Worm (Caenorhabditis elegans) whole organism, late embryonic: ENCODE data around the gene evl-14.

Experiments used
- K02D7.2 ChIP-seq: sonication (generic microtip); optimal IDR thresholded peaks from 2 replicates; lab custom pipeline; 2017; ENCODE audit warnings: mild to moderate bottlenecking, missing genetic modification characterization, missing compliant biosample characterization
- K09A11.1 ChIP-seq: sonication (generic microtip); optimal IDR thresholded peaks from 2 replicates; lab custom pipeline; 2017; ENCODE audit warnings: antibody characterized with exemption, mild to moderate bottlenecking, missing genetic modification characterization, missing compliant biosample characterization; ENCODE audit not compliant: insufficient read depth
- T23F11.4 ChIP-seq: fragments of 200-800 bp; sonication (Bioruptor generic); optimal IDR thresholded peaks from 2 replicates; lab custom pipeline; 2018; ENCODE audit warnings: mild to moderate bottlenecking, missing genetic modification characterization, missing compliant biosample characterization
- Y22D7AL.16 ChIP-seq: sonication (generic microtip); optimal IDR thresholded peaks from 2 replicates; lab custom pipeline; 2016; ENCODE audit warnings: missing genetic modification characterization, missing compliant biosample characterization
- ama-1 ChIP-seq: fragments of 150-350 bp; optimal IDR thresholded peaks from 2 replicates; lab custom pipeline; 2014
- ceh-18 ChIP-seq: sonication (generic microtip); optimal IDR thresholded peaks from 2 replicates; lab custom pipeline; 2016; ENCODE audit warnings: missing genetic modification characterization, missing compliant biosample characterization
- ceh-2 ChIP-seq: sonication (generic microtip); optimal IDR thresholded peaks from 2 replicates; lab custom pipeline; 2016; ENCODE audit warnings: missing genotype, missing genetic modification characterization, missing compliant biosample characterization
- ceh-30 ChIP-seq: fragments of 150-350 bp; optimal IDR thresholded peaks from 2 replicates; lab custom pipeline; 2014; ENCODE audit warnings: missing biosample characterization, missing genetic modification characterization
- ceh-34 ChIP-seq: sonication (generic microtip); optimal IDR thresholded peaks from 2 replicates; lab custom pipeline; 2016; ENCODE audit warnings: mild to moderate bottlenecking, missing genetic modification characterization, missing compliant biosample characterization
- ceh-45 ChIP-seq: fragments of 200-800 bp; sonication (Bioruptor generic); IDR thresholded peaks from 2 replicates; pipeline ENCODE4 v1.3.6; 2022; ENCODE audit warnings: missing genetic modification reagents, missing genetic modification characterization, missing compliant biosample characterization
- ceh-48 ChIP-seq: sonication (generic microtip); optimal IDR thresholded peaks from 2 replicates; lab custom pipeline; 2016; ENCODE audit warnings: missing genetic modification characterization, inconsistent platforms, missing compliant biosample characterization
- ceh-9 ChIP-seq: sonication (generic microtip); optimal IDR thresholded peaks from 2 replicates; lab custom pipeline; 2016; ENCODE audit warnings: mild to moderate bottlenecking, missing genetic modification characterization, inconsistent platforms, missing compliant biosample characterization
- che-1 ChIP-seq: sonication (generic microtip); optimal IDR thresholded peaks from 2 replicates; lab custom pipeline; 2016; ENCODE audit warnings: mild to moderate bottlenecking, missing genetic modification characterization, missing compliant biosample characterization
- dve-1 ChIP-seq: sonication (generic microtip); optimal IDR thresholded peaks from 2 replicates; lab custom pipeline; 2017; ENCODE audit warnings: antibody characterized with exemption, mild to moderate bottlenecking, missing genetic modification characterization, missing compliant biosample characterization
- fkh-10 ChIP-seq: fragments of 150-350 bp; optimal IDR thresholded peaks from 2 replicates; lab custom pipeline; 2014; ENCODE audit warnings: missing biosample characterization, missing genetic modification reagents, missing genetic modification characterization
- gmeb-2 ChIP-seq: sonication (generic microtip); optimal IDR thresholded peaks from 2 replicates; lab custom pipeline; 2016; ENCODE audit warnings: missing genetic modification characterization, inconsistent platforms, missing compliant biosample characterization
- hlh-15 ChIP-seq: sonication (generic microtip); optimal IDR thresholded peaks from 2 replicates; lab custom pipeline; 2016; ENCODE audit warnings: missing genetic modification characterization, missing compliant biosample characterization
- hlh-8 ChIP-seq: sonication (generic microtip); optimal IDR thresholded peaks from 2 replicates; lab custom pipeline; 2016; ENCODE audit warnings: missing genotype, missing genetic modification characterization, missing compliant biosample characterization
- mec-3 ChIP-seq: sonication (generic microtip); optimal IDR thresholded peaks from 2 replicates; lab custom pipeline; 2016; ENCODE audit warnings: borderline replicate concordance, missing genetic modification characterization, missing compliant biosample characterization
- nfya-1 ChIP-seq: sonication (generic microtip); optimal IDR thresholded peaks from 2 replicates; lab custom pipeline; 2017; ENCODE audit warnings: missing genetic modification characterization, mild to moderate bottlenecking, missing compliant biosample characterization, antibody characterized with exemption, moderate library complexity
- pat-9 ChIP-seq: fragments of 200-800 bp; sonication (Bioruptor generic); optimal IDR thresholded peaks from 2 replicates; lab custom pipeline; 2018; ENCODE audit warnings: mild to moderate bottlenecking, missing genetic modification characterization, moderate library complexity, missing compliant biosample characterization
- pros-1 ChIP-seq: fragments of 150-350 bp; optimal IDR thresholded peaks from 2 replicates; lab custom pipeline; 2014; ENCODE audit warnings: missing biosample characterization, missing genetic modification reagents, missing genetic modification characterization
- ref-2 ChIP-seq: sonication (generic microtip); optimal IDR thresholded peaks from 2 replicates; lab custom pipeline; 2016; ENCODE audit warnings: missing genetic modification characterization, missing compliant biosample characterization
- rnt-1 ChIP-seq: sonication (generic microtip); optimal IDR thresholded peaks from 2 replicates; lab custom pipeline; 2016; ENCODE audit warnings: missing genetic modification characterization, missing compliant biosample characterization
- syd-9 ChIP-seq: sonication (generic microtip); optimal IDR thresholded peaks from 2 replicates; lab custom pipeline; 2016; ENCODE audit warnings: mild to moderate bottlenecking, missing genetic modification characterization, moderate library complexity, missing compliant biosample characterization
- tbx-2 ChIP-seq: sonication (generic microtip); optimal IDR thresholded peaks from 2 replicates; lab custom pipeline; 2016; ENCODE audit warnings: missing genetic modification characterization, missing compliant biosample characterization
- tbx-7 ChIP-seq: sonication (generic microtip); optimal IDR thresholded peaks from 2 replicates; lab custom pipeline; 2016; ENCODE audit warnings: missing genotype, missing genetic modification characterization, missing compliant biosample characterization
- ttx-3 ChIP-seq: sonication (generic microtip); optimal IDR thresholded peaks from 2 replicates; lab custom pipeline; 2016; ENCODE audit warnings: missing genetic modification reagents, missing genetic modification characterization, missing compliant biosample characterization
- unc-3 ChIP-seq, 2 experiments: fragments of 200-800 bp in 1 of 2; sonication (Bioruptor generic) in 1 of 2; sonication (generic microtip) in 1 of 2; conservative IDR thresholded peaks in 1 of 2; optimal IDR thresholded peaks in 1 of 2; 2 replicates each; pipeline versions ENCODE4 v1.3.6 to Lab custom; 2016 to 2022; ENCODE audit warnings: missing compliant biosample characterization in 2 of 2, missing genetic modification characterization in 2 of 2, missing genetic modification reagents in 1 of 2
- unc-55 ChIP-seq: sonication (generic microtip); optimal IDR thresholded peaks from 2 replicates; lab custom pipeline; 2017; ENCODE audit warnings: missing biosample characterization, missing genetic modification reagents, missing genetic modification characterization
- unc-86 ChIP-seq: sonication (generic microtip); optimal IDR thresholded peaks from 2 replicates; lab custom pipeline; 2016; ENCODE audit warnings: missing genetic modification characterization, missing compliant biosample characterization
- zip-5 ChIP-seq: sonication (generic microtip); optimal IDR thresholded peaks from 2 replicates; lab custom pipeline; 2016; ENCODE audit warnings: missing genetic modification characterization, missing compliant biosample characterization
- ztf-16 ChIP-seq: sonication (generic microtip); optimal IDR thresholded peaks from 2 replicates; lab custom pipeline; 2017; ENCODE audit warnings: missing genetic modification characterization, missing compliant biosample characterization

The evl-14 gene

DNA sequence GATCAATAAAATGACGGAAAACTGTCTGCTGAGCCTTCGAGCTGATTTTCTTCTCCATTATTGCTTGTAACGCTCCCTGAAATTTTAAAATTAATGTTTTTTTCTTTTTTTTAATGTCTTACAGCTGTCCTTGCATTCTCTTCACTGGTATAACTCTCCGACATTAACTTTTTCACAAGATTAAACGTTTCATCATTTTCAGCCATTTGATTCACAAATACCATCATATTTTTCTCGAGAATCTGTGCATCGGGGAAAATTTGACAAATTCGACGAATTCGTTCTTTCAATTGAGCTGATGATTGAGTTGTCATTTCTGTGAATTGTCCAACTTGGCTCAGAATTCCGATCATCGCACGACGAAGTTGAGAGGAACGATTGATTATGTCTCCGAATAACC, 3.6 kb downstream of the evl-14 start:
- TF ChIP-seq K09A11.1 (no peak), ceh-18 (tag; lab: Kevin White, UChicago) (no peak), hlh-8 (tag; lab: Kevin White, UChicago) (no peak), syd-9 (tag; lab: Kevin White, UChicago) (no peak), hlh-15 (no peak), ceh-34 (tag; lab: Kevin White, UChicago) (no peak), dve-1 (tag; lab: Kevin White, UChicago) (no peak)

DNA sequence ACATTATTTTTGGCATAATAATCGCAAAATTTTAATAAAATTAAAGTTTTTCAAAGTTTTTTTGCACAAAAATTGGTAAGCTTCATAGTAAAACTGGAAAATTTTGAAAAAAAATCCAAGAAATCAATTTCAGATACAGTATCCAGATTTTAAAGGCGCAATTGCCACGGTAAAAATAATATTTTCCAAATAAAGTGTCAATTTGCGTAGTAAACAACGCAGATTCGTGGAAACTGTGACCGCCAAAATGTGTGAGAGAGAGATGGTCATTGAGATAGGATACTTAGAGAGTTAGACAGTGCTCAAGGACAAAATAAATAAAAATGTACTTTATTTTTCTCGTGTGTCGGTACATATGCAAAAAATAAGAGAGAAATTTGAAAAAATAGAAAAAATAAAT, 10.1 kb downstream of the evl-14 start:
- TF ChIP-seq unc-86 (tag; lab: Kevin White, UChicago) (no peak), ceh-9 (tag; lab: Kevin White, UChicago) (no peak), mec-3 (tag; lab: Kevin White, UChicago) (no peak), ceh-18 (tag; lab: Kevin White, UChicago) (no peak), ama-1 (lab: Kevin White, UChicago) (no peak), ceh-34 (tag; lab: Kevin White, UChicago) (no peak), unc-3 (GFP tag; conservative IDR thresholded peaks at IDR 0.05; lab: Robert Waterston, UW) (no peak), unc-3 (tag; optimal IDR thresholded peaks at IDR 0.05; lab: Kevin White, UChicago) (no peak), ztf-16 (tag; lab: Kevin White, UChicago) (no peak), gmeb-2 (tag; lab: Kevin White, UChicago) (no peak), Y22D7AL.16 (tag; lab: Kevin White, UChicago) (no peak)
- TF ChIP-seq, all 69 proteins: peak for 0

DNA sequence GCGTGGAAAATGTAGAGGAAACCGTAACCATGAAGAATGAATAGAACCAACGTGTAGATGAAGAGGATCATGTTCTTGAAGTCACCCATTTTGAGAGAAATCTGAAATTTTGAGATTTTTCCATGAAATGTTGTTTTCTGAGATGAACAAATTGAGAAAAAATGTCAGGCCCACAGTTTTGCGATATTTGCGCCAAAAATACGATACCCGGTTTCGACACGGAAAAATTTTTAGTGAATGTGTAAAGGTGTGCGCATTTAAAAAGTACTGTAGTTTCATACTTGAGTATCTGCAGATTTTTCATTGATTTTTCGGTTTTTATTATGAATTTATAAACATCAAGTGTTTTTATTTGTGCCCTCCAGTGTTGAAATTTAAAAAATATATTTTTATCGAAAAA, 10.6 kb downstream of the evl-14 start, which contains the start of gene R10E4.9:
R10E4.9 (minus strand) TSS at position 101 of the 400 bp plus-strand sequence.
- TF ChIP-seq fkh-10 (GFP tag; lab: Kevin White, UChicago) (no peak), ceh-2 (no peak), ref-2 (tag; lab: Kevin White, UChicago) (no peak), tbx-7 (tag; lab: Kevin White, UChicago) (no peak), unc-3 (GFP tag; conservative IDR thresholded peaks at IDR 0.05; lab: Robert Waterston, UW) (no peak), unc-3 (tag; optimal IDR thresholded peaks at IDR 0.05; lab: Kevin White, UChicago) (no peak), unc-55 (no peak), K02D7.2 (no peak), che-1 (tag; lab: Kevin White, UChicago) (no peak), pat-9 (no peak)

DNA sequence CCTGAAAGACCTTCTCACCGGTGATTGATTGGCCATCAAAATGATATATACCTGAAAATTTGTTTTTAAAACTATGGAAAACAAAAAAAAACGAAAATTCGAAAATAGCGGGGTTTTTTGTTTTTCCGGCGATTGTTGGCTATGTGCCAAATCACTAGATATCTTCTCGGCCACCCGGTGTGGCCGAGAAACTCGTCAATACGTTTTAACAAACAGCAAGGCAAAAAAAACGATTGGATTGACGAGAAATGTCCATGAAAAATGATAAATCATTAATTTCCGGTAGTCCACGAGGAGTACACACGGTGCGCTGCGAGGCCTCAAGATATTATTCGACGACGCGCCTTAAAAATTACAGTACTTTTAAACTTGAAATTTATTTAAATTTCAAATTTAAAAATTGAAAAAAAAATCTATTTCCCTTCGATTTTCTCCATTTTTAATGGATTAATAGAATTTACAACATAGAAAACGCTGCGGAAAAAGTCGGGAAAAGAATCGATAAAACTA, 11.9 kb downstream of the evl-14 start, which contains the start of gene R10E4.11:
R10E4.11 (minus strand) TSS at position 51 of the 510 bp plus-strand sequence.
- TF ChIP-seq hlh-15 (no peak), ceh-48 (tag; lab: Kevin White, UChicago) (peak; percentile 75)

DNA sequence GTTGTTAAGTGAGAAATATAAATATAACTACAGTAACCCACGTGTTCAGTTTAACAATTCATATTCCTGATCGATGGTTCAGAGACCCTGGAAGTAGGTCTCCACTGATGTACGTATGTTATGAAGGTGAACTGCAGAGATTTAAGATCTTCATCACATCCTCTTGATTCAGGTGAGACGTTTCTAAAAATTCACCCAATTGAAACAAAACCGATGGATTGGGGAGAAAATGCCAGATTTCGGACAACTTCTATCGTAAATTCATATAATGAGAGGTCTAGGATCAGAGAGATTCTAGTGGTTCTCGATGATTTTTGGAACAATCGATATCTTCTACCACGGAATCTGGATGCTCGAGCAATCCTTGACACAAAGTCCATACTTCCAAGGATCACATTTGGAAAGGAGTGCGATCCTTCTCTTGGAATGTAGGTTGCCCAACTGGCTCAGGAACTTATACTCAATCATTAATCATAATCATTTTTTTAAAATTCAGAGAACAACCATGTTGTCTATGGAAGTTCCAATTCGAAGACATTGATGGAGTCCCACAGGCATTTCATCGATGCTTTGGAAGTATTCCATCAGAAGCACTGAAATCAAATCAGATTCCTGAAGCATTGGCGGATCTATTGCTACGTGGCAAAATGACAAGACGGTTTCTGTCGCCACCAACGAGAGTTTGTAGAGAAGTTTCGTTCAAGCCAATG, 18.6 kb downstream of the evl-14 start, which contains the start of the genes nth-1 and R10E4.7:
nth-1 (minus strand) TSS at position 101 of the 710 bp plus-strand sequence.
R10E4.7 (plus strand) TSS at position 660 of the 710 bp plus-strand sequence.
- TF ChIP-seq pros-1 (tag; lab: Kevin White, UChicago): no peak
- TF ChIP-seq ceh-45 (GFP tag; lab: Robert Waterston, UW): no peak
- no peak for TF ChIP-seq mec-3 (tag; lab: Kevin White, UChicago)
- TF ChIP-seq rnt-1: no peak
- no peak for TF ChIP-seq ceh-48 (tag; lab: Kevin White, UChicago)
- no peak for TF ChIP-seq pat-9

DNA sequence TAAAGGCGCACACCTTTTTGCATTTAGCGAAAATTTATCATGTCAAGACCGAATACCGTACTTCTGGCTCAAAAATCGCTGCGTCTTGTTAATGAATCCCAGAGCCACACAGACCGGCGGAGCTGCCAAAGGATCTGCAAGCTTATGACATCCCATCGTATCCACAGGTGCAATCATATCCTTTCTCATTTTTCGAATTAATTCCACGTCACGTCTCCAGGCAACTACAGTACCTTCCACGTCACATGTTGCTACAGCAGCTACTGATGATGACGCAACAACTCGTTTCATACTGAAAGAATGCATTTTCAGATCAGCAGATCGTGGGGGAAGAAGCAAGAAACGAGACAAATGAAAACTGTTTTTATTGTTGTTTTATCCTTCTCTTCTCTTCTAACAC, 19.8 kb downstream of the evl-14 start, which contains the start of gene R10E4.6:
R10E4.6 (plus strand) TSS at position 301 of the 400 bp plus-strand sequence.
- TF ChIP-seq ceh-2 (no peak), unc-55 (no peak), tbx-2 (tag; lab: Kevin White, UChicago) (no peak), ttx-3 (tag; lab: Kevin White, UChicago) (no peak), ceh-30 (tag; lab: Kevin White, UChicago) (no peak), zip-5 (tag; lab: Kevin White, UChicago) (no peak), Y22D7AL.16 (tag; lab: Kevin White, UChicago) (no peak), pat-9 (no peak), ref-2 (tag; lab: Kevin White, UChicago) (no peak), T23F11.4 (GFP tag; lab: Kevin White, UChicago) (no peak), nfya-1 (tag; lab: Kevin White, UChicago) (no peak)
